Worm (Caenorhabditis elegans) whole organism, L4 larva: Measurements from ENCODE around the gene C23H5.12.
"Not testable (repeated sequence)": the region's sequence is repeated elsewhere in the genome, so short reads cannot be mapped to it uniquely, and the experiment has no call there.

ENCODE experiments used
- F10B5.3 ChIP-seq: sonication (generic microtip); optimal IDR thresholded peaks from 2 replicates; lab custom pipeline; 2016; ENCODE audit warnings: mild to moderate bottlenecking, missing genetic modification characterization, missing compliant biosample characterization
- F26F4.8 ChIP-seq: fragments of 200-800 bp; sonication (Bioruptor generic); conservative IDR thresholded peaks from 2 replicates; pipeline ENCODE4 v1.3.6; 2022; ENCODE audit warnings: missing genetic modification characterization, missing compliant biosample characterization
- F37D6.2 ChIP-seq: sonication (generic microtip); optimal IDR thresholded peaks from 2 replicates; lab custom pipeline; 2016; ENCODE audit warnings: mild to moderate bottlenecking, missing genetic modification characterization, missing compliant biosample characterization
- F49E8.2 ChIP-seq: sonication (generic microtip); optimal IDR thresholded peaks from 2 replicates; lab custom pipeline; 2016; ENCODE audit warnings: missing compliant biosample characterization, mild to moderate bottlenecking, missing genetic modification characterization, borderline replicate concordance
- T26A8.4 ChIP-seq: fragments of 200-800 bp; sonication (Bioruptor generic); IDR thresholded peaks from 2 replicates; pipeline ENCODE4 v1.3.6; 2022; ENCODE audit warnings: missing genetic modification characterization, missing compliant biosample characterization
- aly-2 ChIP-seq: sonication (generic microtip); optimal IDR thresholded peaks from 2 replicates; lab custom pipeline; 2018; ENCODE audit warnings: missing biosample characterization, missing genetic modification characterization
- ama-1 ChIP-seq: fragments of 150-350 bp; optimal IDR thresholded peaks from 2 replicates; lab custom pipeline; 2014; ENCODE audit warnings: inconsistent platforms, mixed read lengths
- arid-1 ChIP-seq: fragments of 200-800 bp; sonication (Bioruptor generic); conservative IDR thresholded peaks from 2 replicates; pipeline ENCODE4 v1.3.6; 2022; ENCODE audit warnings: missing genetic modification reagents, missing genetic modification characterization, missing compliant biosample characterization
- ceh-28 ChIP-seq: fragments of 150-350 bp; optimal IDR thresholded peaks from 2 replicates; lab custom pipeline; 2014; ENCODE audit warnings: missing biosample characterization, missing genetic modification reagents, missing genetic modification characterization
- ceh-44 ChIP-seq: fragments of 200-800 bp; sonication (Bioruptor generic); IDR thresholded peaks from 2 replicates; pipeline ENCODE4 v1.3.6; 2022; ENCODE audit warnings: missing genetic modification reagents, missing genetic modification characterization, missing compliant biosample characterization
- ceh-82 ChIP-seq: sonication (generic microtip); optimal IDR thresholded peaks from 2 replicates; lab custom pipeline; 2017; ENCODE audit warnings: missing biosample characterization, missing genetic modification characterization
- ces-1 ChIP-seq: fragments of 150-350 bp; sonication (generic microtip); optimal IDR thresholded peaks from 4 replicates; lab custom pipeline; 2014; ENCODE audit warnings: missing biosample characterization, missing genetic modification reagents, missing genetic modification characterization
- ctbp-1 ChIP-seq: fragments of 200-800 bp; sonication (Bioruptor generic); IDR thresholded peaks from 2 replicates; pipeline ENCODE4 v1.3.6; 2022; ENCODE audit warnings: missing genetic modification reagents, missing genetic modification characterization, missing compliant biosample characterization
- daf-12 ChIP-seq: fragments of 150-350 bp; optimal IDR thresholded peaks from 2 replicates; lab custom pipeline; 2014; ENCODE audit warnings: missing biosample characterization, missing genetic modification reagents, missing genetic modification characterization
- daf-8 ChIP-seq: fragments of 200-800 bp; sonication (Bioruptor generic); IDR thresholded peaks from 2 replicates; pipeline ENCODE4 v1.3.6; 2022; ENCODE audit warnings: missing genetic modification characterization, missing compliant biosample characterization
- dmd-6 ChIP-seq: fragments of 200-800 bp; sonication (Bioruptor generic); IDR thresholded peaks from 2 replicates; pipeline ENCODE4 v1.3.6; 2022; ENCODE audit warnings: missing genetic modification reagents, missing genetic modification characterization, missing compliant biosample characterization
- fos-1 ChIP-seq: fragments of 150-350 bp; optimal IDR thresholded peaks from 2 replicates; lab custom pipeline; 2014; ENCODE audit warnings: missing biosample characterization, missing genetic modification characterization
- lin-38 ChIP-seq: fragments of 200-800 bp; sonication (Bioruptor generic); IDR thresholded peaks from 2 replicates; pipeline ENCODE4 v1.3.6; 2022; ENCODE audit warnings: missing genetic modification reagents, missing genetic modification characterization, missing compliant biosample characterization
- madf-5 ChIP-seq, 2 experiments: fragments of 200-800 bp; sonication (Bioruptor generic); IDR thresholded peaks; 2 replicates each; pipeline ENCODE4 v1.3.6; 2022; ENCODE audit warnings: missing compliant biosample characterization in 2 of 2, missing genetic modification characterization in 2 of 2
- madf-9 ChIP-seq: fragments of 200-800 bp; sonication (Bioruptor generic); conservative IDR thresholded peaks from 2 replicates; pipeline ENCODE4 v1.3.6; 2022; ENCODE audit warnings: missing genetic modification reagents, missing genetic modification characterization, missing compliant biosample characterization
- mes-2 ChIP-seq: sonication (generic microtip); optimal IDR thresholded peaks from 2 replicates; lab custom pipeline; 2016; ENCODE audit warnings: missing genotype, mild to moderate bottlenecking, missing genetic modification characterization, missing compliant biosample characterization; ENCODE audit not compliant: poor library complexity, severe bottlenecking
- nhr-10 ChIP-seq: fragments of 150-350 bp; optimal IDR thresholded peaks from 2 replicates; lab custom pipeline; 2014; ENCODE audit warnings: missing biosample characterization, missing genetic modification characterization
- nhr-102 ChIP-seq: sonication (generic microtip); optimal IDR thresholded peaks from 2 replicates; lab custom pipeline; 2016; ENCODE audit warnings: mild to moderate bottlenecking, missing genetic modification characterization, moderate library complexity, missing compliant biosample characterization
- nhr-25 ChIP-seq: sonication (generic microtip); optimal IDR thresholded peaks from 2 replicates; lab custom pipeline; 2017; ENCODE audit warnings: missing genetic modification characterization, mild to moderate bottlenecking, missing compliant biosample characterization, antibody characterized with exemption, moderate library complexity, borderline replicate concordance; ENCODE audit not compliant: insufficient read depth
- nhr-28 ChIP-seq: fragments of 150-350 bp; optimal IDR thresholded peaks from 2 replicates; lab custom pipeline; 2014; ENCODE audit warnings: missing biosample characterization, missing genetic modification characterization
- nhr-77 ChIP-seq: fragments of 150-350 bp; optimal IDR thresholded peaks from 2 replicates; lab custom pipeline; 2014; ENCODE audit warnings: missing biosample characterization, missing genetic modification characterization
- pha-4 ChIP-seq, 2 experiments: fragments of 150-350 bp in 1 of 2; fragments of 200-800 bp in 1 of 2; sonication (Bioruptor generic) in 1 of 2; IDR thresholded peaks in 1 of 2; optimal IDR thresholded peaks in 1 of 2; 2 replicates each; pipeline versions ENCODE4 v1.3.6 to Lab custom; 2014 to 2022; ENCODE audit warnings: missing genetic modification characterization in 2 of 2, missing genetic modification reagents in 2 of 2, missing biosample characterization in 1 of 2, missing compliant biosample characterization in 1 of 2
- pqm-1 ChIP-seq: sonication (generic microtip); optimal IDR thresholded peaks from 2 replicates; lab custom pipeline; 2017; ENCODE audit warnings: missing biosample characterization, missing genetic modification characterization
- set-16 ChIP-seq: fragments of 200-800 bp; sonication (Bioruptor generic); IDR thresholded peaks from 2 replicates; pipeline ENCODE4 v1.3.6; 2022; ENCODE audit warnings: missing genetic modification reagents, missing genetic modification characterization, missing compliant biosample characterization
- skn-1 ChIP-seq: fragments of 150-350 bp; optimal IDR thresholded peaks from 2 replicates; lab custom pipeline; 2014; ENCODE audit warnings: missing biosample characterization, missing genetic modification characterization
- snpc-1.2 ChIP-seq: fragments of 200-800 bp; sonication (Bioruptor generic); IDR thresholded peaks from 2 replicates; pipeline ENCODE4 v1.3.6; 2022; ENCODE audit warnings: missing genetic modification reagents, missing genetic modification characterization, missing compliant biosample characterization
- spr-1 ChIP-seq: sonication (generic microtip); optimal IDR thresholded peaks from 2 replicates; lab custom pipeline; 2016; ENCODE audit warnings: mild to moderate bottlenecking, missing genetic modification characterization, missing compliant biosample characterization
- spr-3 ChIP-seq: fragments of 200-800 bp; sonication (Bioruptor generic); optimal IDR thresholded peaks from 2 replicates; lab custom pipeline; 2018; ENCODE audit warnings: mild to moderate bottlenecking, missing genetic modification characterization, missing compliant biosample characterization
- unc-62 ChIP-seq, 3 experiments: fragments of 150-350 bp in 1 of 3; sonication (generic microtip); optimal IDR thresholded peaks in 2 of 3; peaks in 1 of 3; 1 replicate in 1 of 3; 2 replicates in 2 of 3; lab custom pipeline; 2014 to 2017; ENCODE audit warnings: missing biosample characterization in 3 of 3, missing genetic modification characterization in 3 of 3, missing genetic modification reagents in 3 of 3, missing genotype in 1 of 3
- zag-1 ChIP-seq: fragments of 150-350 bp; optimal IDR thresholded peaks from 2 replicates; lab custom pipeline; 2014; ENCODE audit warnings: missing biosample characterization, missing genetic modification characterization
- zfp-3 ChIP-seq: fragments of 200-800 bp; sonication (Bioruptor generic); conservative IDR thresholded peaks from 2 replicates; pipeline ENCODE4 v1.3.6; 2022; ENCODE audit warnings: missing genetic modification reagents, missing genetic modification characterization, missing compliant biosample characterization
- ztf-11 ChIP-seq: fragments of 150-350 bp; optimal IDR thresholded peaks from 2 replicates; lab custom pipeline; 2014; ENCODE audit warnings: missing biosample characterization, missing genetic modification characterization

The C23H5.12 gene

DNA sequence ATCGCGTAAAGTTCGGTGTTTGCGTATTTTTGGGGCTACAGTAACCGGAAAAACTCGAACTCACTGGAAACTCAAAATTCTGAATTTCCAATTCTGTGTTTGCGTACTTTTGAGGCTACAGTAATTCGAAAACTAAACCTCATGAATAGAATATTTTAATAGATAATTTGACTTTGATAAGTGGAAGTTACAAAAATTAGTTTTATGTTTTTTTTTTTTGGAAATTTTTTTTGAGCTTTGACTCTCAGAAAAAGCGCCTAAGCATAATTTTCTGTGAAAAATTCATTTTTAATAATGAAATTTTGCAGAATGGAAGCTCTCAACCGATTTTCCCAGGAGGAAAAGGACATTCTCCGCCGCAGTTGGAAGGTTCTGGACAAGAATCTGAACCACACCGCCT, 10.8 kb upstream of the C23H5.12 start, which contains the start of gene glb-7:
glb-7 (plus strand) TSS at position 301 of the 400 bp plus-strand sequence.
- TF ChIP-seq aly-2 (tag; lab: Kevin White, UChicago) = no peak
- TF ChIP-seq nhr-77 = no peak
- TF ChIP-seq F26F4.8 = no peak
- no peak for TF ChIP-seq ces-1 (GFP tag; lab: Kevin White, UChicago)
- TF ChIP-seq daf-12 = no peak
- TF ChIP-seq F37D6.2 (tag; lab: Kevin White, UChicago) = no peak
- no peak for TF ChIP-seq nhr-102 (tag; lab: Kevin White, UChicago)

ce11 chrIV:2127375-2127774, 5.9 kb upstream of the C23H5.12 start:
- TF ChIP-seq zfp-3 (no peak), aly-2 (tag; lab: Kevin White, UChicago) (no peak), daf-12 (no peak), set-16 (peak; percentile 96), nhr-10 (tag; lab: Kevin White, UChicago) (no peak), madf-5 (GFP tag; IDR thresholded peaks at IDR 0.05; lab: Robert Waterston, UW) (0 out of 4 replicates have a peak, but pooled peaks of 1 of the 2 experiments have one; percentile 18)

ce11 chrIV:2128761-2129160, 4.5 kb upstream of the C23H5.12 start, which contains the start of gene grl-20:
TSS of gene grl-20 (minus strand) at chrIV:2128861.
- TF ChIP-seq unc-62 (GFP tag; optimal IDR thresholded peaks at IDR 0.05 in 1 of 2; lab: Kevin White, UChicago) (peak in 1 of 2 experiments; percentile 27), unc-62 (tag; optimal IDR thresholded peaks at IDR 0.05; lab: Kevin White, UChicago) (no peak), pha-4 (GFP tag; IDR thresholded peaks at IDR 0.05; lab: Robert Waterston, UW) (no peak), pha-4 (tag; optimal IDR thresholded peaks at IDR 0.05; lab: Kevin White, UChicago) (no peak)
- TF ChIP-seq, all 104 proteins: peak for 1

DNA sequence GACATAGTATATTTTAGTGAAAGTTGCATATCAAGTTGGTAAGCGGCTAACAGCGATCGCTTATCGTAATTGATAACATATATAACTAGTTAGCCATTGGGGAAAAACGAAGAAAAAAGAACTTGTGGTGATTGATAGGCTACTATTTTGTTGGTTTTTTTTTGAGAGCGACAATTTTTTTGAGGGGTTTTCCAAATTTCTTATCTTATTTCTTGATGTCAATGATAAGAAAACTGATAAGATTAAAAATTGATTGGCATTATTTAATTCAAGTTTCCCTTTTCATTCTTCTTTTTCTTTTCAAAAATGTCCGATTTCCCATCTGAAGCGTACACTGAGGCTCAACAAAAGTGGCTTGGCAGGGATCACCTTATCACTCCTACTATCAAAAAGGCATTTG, 2.6 kb upstream of the C23H5.12 start, which contains the start of gene prmt-6:
prmt-6 (plus strand) TSS at position 252 of the 400 bp plus-strand sequence.
- TF ChIP-seq pqm-1 (tag; lab: Kevin White, UChicago) (peak; percentile 51), dmd-6 (GFP tag; lab: Robert Waterston, UW) (peak; percentile 54; the same call in 1 of the 2 replicates), F49E8.2 (no peak), nhr-28 (tag; lab: Kevin White, UChicago) (peak; percentile 54)

DNA sequence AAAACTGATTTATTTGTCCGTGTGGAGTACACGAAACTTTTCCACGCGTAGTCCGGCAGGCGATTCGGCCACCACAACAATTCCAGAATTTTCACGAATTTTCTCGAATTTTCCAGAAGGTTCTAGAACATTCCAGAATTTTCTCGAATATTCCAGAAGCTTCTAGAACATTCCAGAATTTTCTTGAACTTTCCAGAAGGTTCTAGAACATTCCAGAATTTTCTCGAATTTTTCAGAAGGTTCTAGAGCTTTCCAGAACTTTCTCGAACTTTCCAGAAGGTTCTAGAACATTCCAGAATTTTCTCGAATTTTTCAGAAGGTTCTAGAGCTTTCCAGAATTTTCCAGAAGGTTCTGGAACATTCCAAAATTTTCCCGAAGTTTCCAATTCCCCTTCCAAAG, 2.6 kb downstream of the C23H5.12 start:
- 0 out of 2 replicates have a peak, but pooled peaks have one; percentile 18 for TF ChIP-seq snpc-1.2 (GFP tag; lab: Robert Waterston, UW)
- TF ChIP-seq lin-38 (GFP tag; lab: Robert Waterston, UW) = 0 out of 2 replicates have a peak, but pooled peaks have one; percentile 36
- 0 out of 2 replicates have a peak, but pooled peaks have one; percentile 16 for TF ChIP-seq pha-4 (GFP tag; IDR thresholded peaks at IDR 0.05; lab: Robert Waterston, UW)
- not testable (repeated sequence) for TF ChIP-seq pha-4 (tag; optimal IDR thresholded peaks at IDR 0.05; lab: Kevin White, UChicago)
- peak; percentile 40; the same call in 1 of the 2 replicates for TF ChIP-seq arid-1 (GFP tag; lab: Robert Waterston, UW)
- TF ChIP-seq ctbp-1 (GFP tag; lab: Robert Waterston, UW) = 0 out of 2 replicates have a peak, but pooled peaks have one; percentile 23
- TF ChIP-seq, all 104 proteins: peak for 5; not testable (repeated sequence) for 99

DNA sequence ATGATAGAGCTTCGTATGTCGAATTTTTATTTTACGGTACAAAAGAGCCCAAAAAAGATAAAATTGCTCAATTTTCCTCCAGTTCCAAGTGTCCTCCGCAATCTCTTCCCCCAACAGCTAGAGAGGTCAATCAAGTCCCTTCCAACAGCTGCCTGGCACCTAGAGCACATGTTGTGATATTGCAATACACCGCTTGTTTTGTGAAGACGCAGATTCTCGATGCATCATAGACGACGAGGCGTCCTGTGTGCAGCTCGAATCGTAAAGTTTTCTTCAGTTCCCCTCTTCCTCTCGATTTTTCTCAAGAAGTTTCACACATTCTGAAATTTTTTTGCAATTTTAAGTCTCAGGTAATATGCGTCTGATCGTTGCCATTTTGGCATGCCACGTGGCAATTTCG, 3.3 kb downstream of the C23H5.12 start, which contains the start of gene test-1:
test-1 (plus strand) TSS at position 345 of the 400 bp plus-strand sequence.
- no peak for TF ChIP-seq fos-1 (tag; lab: Kevin White, UChicago)
- TF ChIP-seq mes-2 (tag; lab: Kevin White, UChicago) = no peak
- TF ChIP-seq zag-1 (tag; lab: Kevin White, UChicago) = no peak
- TF ChIP-seq ceh-82 (tag; lab: Kevin White, UChicago) = no peak
- TF ChIP-seq, all 104 proteins: peak for 0

DNA sequence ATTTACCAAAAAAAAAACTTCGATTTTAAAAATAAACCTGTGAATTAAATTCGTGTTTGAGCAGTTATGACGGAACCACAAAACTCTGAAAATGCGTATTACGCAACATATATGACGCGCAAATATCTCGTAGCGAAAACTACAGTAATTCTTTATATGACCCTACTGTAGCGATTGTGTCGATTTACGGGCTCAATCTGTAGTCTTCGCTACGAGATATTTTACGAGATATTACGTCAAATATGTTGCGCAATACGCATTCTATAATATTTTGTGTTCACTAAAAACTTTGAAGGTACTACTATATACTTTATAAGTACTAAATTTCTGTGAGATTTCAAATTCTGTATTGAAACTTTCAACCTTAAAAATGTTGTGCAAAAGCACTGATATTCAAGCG, 4.2 kb downstream of the C23H5.12 start:
- TF ChIP-seq spr-1 (tag; lab: Kevin White, UChicago) (no peak), ama-1 (lab: Kevin White, UChicago) (no peak), ceh-28 (no peak), aly-2 (tag; lab: Kevin White, UChicago) (no peak), ztf-11 (no peak), pha-4 (GFP tag; IDR thresholded peaks at IDR 0.05; lab: Robert Waterston, UW) (no peak), pha-4 (tag; optimal IDR thresholded peaks at IDR 0.05; lab: Kevin White, UChicago) (no peak), daf-8 (GFP tag; lab: Robert Waterston, UW) (no peak), nhr-25 (tag; lab: Kevin White, UChicago) (no peak), T26A8.4 (GFP tag; lab: Robert Waterston, UW) (no peak), lin-38 (GFP tag; lab: Robert Waterston, UW) (no peak), madf-9 (GFP tag; lab: Robert Waterston, UW) (no peak), skn-1 (tag; lab: Kevin White, UChicago) (no peak), ceh-44 (GFP tag; lab: Robert Waterston, UW) (no peak), spr-3 (no peak), F10B5.3 (tag; lab: Kevin White, UChicago) (no peak)
